Fruit fly (Drosophila melanogaster): ENCODE measurements around the gene gcm2.

- TF ChIP-seq ewg (GFP tag; optimal IDR thresholded peaks at IDR 0.05) (no peak), Sin3A (optimal IDR thresholded peaks at IDR 0.05) (no peak), CG13775 (GFP tag; optimal IDR thresholded peaks at IDR 0.05) (no peak)
Observed at dm6 chr2L:9566656-9567055, 41.7 kb upstream of the gcm2 start, which contains the start of gene jp.

Measured in whole organism, embryonic.